Worm (Caenorhabditis elegans) whole organism, young adult: ENCODE data around the gene F57B7.2.
"Not testable (repeated sequence)": the region's sequence is repeated elsewhere in the genome, so short reads cannot be mapped to it uniquely, and the experiment has no call there.

Source experiments
- F10E7.11 ChIP-seq: sonication (generic microtip); optimal IDR thresholded peaks from 2 replicates; lab custom pipeline; 2017; ENCODE audit warnings: mild to moderate bottlenecking, missing genetic modification characterization, moderate library complexity, missing compliant biosample characterization
- F22D6.2 ChIP-seq: sonication (generic microtip); optimal IDR thresholded peaks from 2 replicates; lab custom pipeline; 2016; ENCODE audit warnings: mild to moderate bottlenecking, missing genetic modification characterization, missing compliant biosample characterization
- F57C9.4 ChIP-seq: sonication (generic microtip); optimal IDR thresholded peaks from 2 replicates; lab custom pipeline; 2017; ENCODE audit warnings: mild to moderate bottlenecking, missing genetic modification characterization, missing compliant biosample characterization
- K12H6.12 ChIP-seq: fragments of 200-800 bp; sonication (Bioruptor generic); optimal IDR thresholded peaks from 2 replicates; lab custom pipeline; 2018; ENCODE audit warnings: mild to moderate bottlenecking, missing genetic modification characterization, missing compliant biosample characterization
- Y53F4B.3 ChIP-seq: fragments of 200-800 bp; sonication (Bioruptor generic); IDR thresholded peaks from 2 replicates; pipeline ENCODE4 v1.3.6; 2022; ENCODE audit warnings: missing genetic modification reagents, missing genetic modification characterization, missing compliant biosample characterization
- akir-1 ChIP-seq: fragments of 200-800 bp; sonication (Bioruptor generic); optimal IDR thresholded peaks from 2 replicates; lab custom pipeline; 2018; ENCODE audit warnings: mild to moderate bottlenecking, missing genetic modification characterization, moderate library complexity, missing compliant biosample characterization
- atf-7 ChIP-seq: sonication (generic microtip); optimal IDR thresholded peaks from 2 replicates; lab custom pipeline; 2017; ENCODE audit warnings: mild to moderate bottlenecking, missing genetic modification characterization, missing compliant biosample characterization
- attf-5 ChIP-seq: fragments of 200-800 bp; sonication (Bioruptor generic); optimal IDR thresholded peaks from 2 replicates; lab custom pipeline; 2018; ENCODE audit warnings: mild to moderate bottlenecking, missing genetic modification characterization, missing compliant biosample characterization
- bed-1 ChIP-seq: fragments of 200-800 bp; sonication (Bioruptor generic); IDR thresholded peaks from 2 replicates; pipeline ENCODE4 v1.3.6; 2022; ENCODE audit warnings: missing genetic modification reagents, missing genetic modification characterization, missing compliant biosample characterization
- bed-2 ChIP-seq: fragments of 200-800 bp; sonication (Bioruptor generic); IDR thresholded peaks from 2 replicates; pipeline ENCODE4 v1.3.6; 2022; ENCODE audit warnings: missing genetic modification reagents, missing genetic modification characterization, missing compliant biosample characterization
- cebp-1 ChIP-seq, 2 experiments: fragments of 200-800 bp in 1 of 2; sonication (Bioruptor generic) in 1 of 2; sonication (generic microtip) in 1 of 2; IDR thresholded peaks in 1 of 2; optimal IDR thresholded peaks in 1 of 2; 2 replicates each; pipeline versions ENCODE4 v1.3.6 to Lab custom; 2017 to 2022; ENCODE audit warnings: missing compliant biosample characterization in 2 of 2, missing genetic modification characterization in 2 of 2, mild to moderate bottlenecking in 1 of 2, missing genetic modification reagents in 1 of 2, moderate library complexity in 1 of 2
- cebp-2 ChIP-seq: fragments of 200-800 bp; sonication (Bioruptor generic); IDR thresholded peaks from 2 replicates; pipeline ENCODE4 v1.3.6; 2022; ENCODE audit warnings: missing genetic modification characterization, missing compliant biosample characterization
- ceh-27 ChIP-seq: fragments of 200-800 bp; sonication (Bioruptor generic); optimal IDR thresholded peaks from 2 replicates; lab custom pipeline; 2018; ENCODE audit warnings: mild to moderate bottlenecking, missing genetic modification characterization, moderate library complexity, missing compliant biosample characterization
- chd-7 ChIP-seq: sonication (generic microtip); optimal IDR thresholded peaks from 2 replicates; lab custom pipeline; 2016; ENCODE audit warnings: mild to moderate bottlenecking, missing genetic modification characterization, moderate library complexity, missing compliant biosample characterization
- efl-1 ChIP-seq: fragments of 150-350 bp; optimal IDR thresholded peaks from 2 replicates; lab custom pipeline; 2014; ENCODE audit warnings: missing biosample characterization, missing genetic modification reagents, missing genetic modification characterization
- egl-18 ChIP-seq: fragments of 200-800 bp; sonication (Bioruptor generic); IDR thresholded peaks from 2 replicates; pipeline ENCODE4 v1.3.6; 2022; ENCODE audit warnings: missing genetic modification reagents, missing genetic modification characterization, missing compliant biosample characterization
- egl-44 ChIP-seq: fragments of 200-800 bp; sonication (Bioruptor generic); IDR thresholded peaks from 2 replicates; pipeline ENCODE4 v1.3.6; 2022; ENCODE audit warnings: missing genetic modification reagents, missing genetic modification characterization, missing compliant biosample characterization
- ets-4 ChIP-seq: fragments of 200-800 bp; sonication (Bioruptor generic); optimal IDR thresholded peaks from 2 replicates; lab custom pipeline; 2018; ENCODE audit warnings: mild to moderate bottlenecking, missing genetic modification characterization, missing compliant biosample characterization
- hmg-1.2 ChIP-seq: fragments of 200-800 bp; sonication (Bioruptor generic); IDR thresholded peaks from 2 replicates; pipeline ENCODE4 v1.3.6; 2022; ENCODE audit warnings: missing genetic modification reagents, missing genetic modification characterization, missing compliant biosample characterization
- hmg-20 ChIP-seq: fragments of 200-800 bp; sonication (Bioruptor generic); IDR thresholded peaks from 2 replicates; pipeline ENCODE4 v1.3.6; 2022; ENCODE audit warnings: missing genetic modification reagents, missing genetic modification characterization, missing compliant biosample characterization
- hsf-1 ChIP-seq: fragments of 200-800 bp; sonication (Bioruptor generic); IDR thresholded peaks from 2 replicates; pipeline ENCODE4 v1.3.6; 2022; ENCODE audit warnings: missing genetic modification reagents, missing genetic modification characterization, missing compliant biosample characterization
- let-607 ChIP-seq, 2 experiments: fragments of 200-800 bp in 1 of 2; sonication (Bioruptor generic) in 1 of 2; sonication (generic microtip) in 1 of 2; optimal IDR thresholded peaks; 2 replicates each; lab custom pipeline; 2016 to 2018; ENCODE audit warnings: mild to moderate bottlenecking in 2 of 2, missing compliant biosample characterization in 2 of 2, missing genetic modification characterization in 2 of 2, moderate library complexity in 2 of 2, missing genotype in 1 of 2
- lin-26 ChIP-seq: fragments of 200-800 bp; sonication (Bioruptor generic); IDR thresholded peaks from 2 replicates; pipeline ENCODE4 v1.3.6; 2022; ENCODE audit warnings: missing genetic modification reagents, missing genetic modification characterization, missing compliant biosample characterization
- lsl-1 ChIP-seq: fragments of 200-800 bp; sonication (Bioruptor generic); optimal IDR thresholded peaks from 2 replicates; lab custom pipeline; 2018; ENCODE audit warnings: mild to moderate bottlenecking, missing genetic modification characterization, moderate library complexity, missing compliant biosample characterization
- lsy-27 ChIP-seq: sonication (generic microtip); optimal IDR thresholded peaks from 2 replicates; lab custom pipeline; 2017; ENCODE audit warnings: missing genetic modification characterization, mild to moderate bottlenecking, missing compliant biosample characterization, antibody characterized with exemption, missing genotype, borderline replicate concordance; ENCODE audit not compliant: insufficient read depth
- madf-3 ChIP-seq: fragments of 200-800 bp; sonication (Bioruptor generic); IDR thresholded peaks from 2 replicates; pipeline ENCODE4 v1.3.6; 2022; ENCODE audit warnings: missing genetic modification reagents, missing genetic modification characterization, missing compliant biosample characterization
- madf-8 ChIP-seq: fragments of 200-800 bp; sonication (Bioruptor generic); conservative IDR thresholded peaks from 2 replicates; pipeline ENCODE4 v1.3.6; 2022; ENCODE audit warnings: missing genetic modification reagents, missing genetic modification characterization, missing compliant biosample characterization
- pbrm-1 ChIP-seq: fragments of 200-800 bp; sonication (Bioruptor generic); IDR thresholded peaks from 2 replicates; pipeline ENCODE4 v1.3.6; 2022; ENCODE audit warnings: missing genetic modification reagents, missing genetic modification characterization, missing compliant biosample characterization
- repo-1 ChIP-seq: sonication (generic microtip); optimal IDR thresholded peaks from 2 replicates; lab custom pipeline; 2017; ENCODE audit warnings: mild to moderate bottlenecking, missing genetic modification characterization, missing compliant biosample characterization
- unc-62 ChIP-seq: fragments of 150-350 bp; optimal IDR thresholded peaks from 2 replicates; lab custom pipeline; 2014; ENCODE audit warnings: missing biosample characterization, missing genetic modification reagents, missing genetic modification characterization
- zim-3 ChIP-seq: sonication (generic microtip); optimal IDR thresholded peaks from 2 replicates; lab custom pipeline; 2017; ENCODE audit warnings: mild to moderate bottlenecking, missing genetic modification characterization, moderate library complexity, missing compliant biosample characterization
- ztf-22 ChIP-seq: fragments of 200-800 bp; sonication (Bioruptor generic); optimal IDR thresholded peaks from 2 replicates; lab custom pipeline; 2018; ENCODE audit warnings: mild to moderate bottlenecking, missing genetic modification characterization, moderate library complexity, missing compliant biosample characterization
- ztf-26 ChIP-seq: sonication (generic microtip); optimal IDR thresholded peaks from 2 replicates; lab custom pipeline; 2017; ENCODE audit warnings: missing genetic modification characterization, missing compliant biosample characterization
- ztf-28 ChIP-seq: fragments of 200-800 bp; sonication (Bioruptor generic); IDR thresholded peaks from 2 replicates; pipeline ENCODE4 v1.3.6; 2022; ENCODE audit warnings: missing genetic modification reagents, missing genetic modification characterization, missing compliant biosample characterization
- ztf-3 ChIP-seq: fragments of 200-800 bp; sonication (Bioruptor generic); optimal IDR thresholded peaks from 2 replicates; lab custom pipeline; 2018; ENCODE audit warnings: mild to moderate bottlenecking, missing genetic modification characterization, missing compliant biosample characterization

The F57B7.2 gene

DNA sequence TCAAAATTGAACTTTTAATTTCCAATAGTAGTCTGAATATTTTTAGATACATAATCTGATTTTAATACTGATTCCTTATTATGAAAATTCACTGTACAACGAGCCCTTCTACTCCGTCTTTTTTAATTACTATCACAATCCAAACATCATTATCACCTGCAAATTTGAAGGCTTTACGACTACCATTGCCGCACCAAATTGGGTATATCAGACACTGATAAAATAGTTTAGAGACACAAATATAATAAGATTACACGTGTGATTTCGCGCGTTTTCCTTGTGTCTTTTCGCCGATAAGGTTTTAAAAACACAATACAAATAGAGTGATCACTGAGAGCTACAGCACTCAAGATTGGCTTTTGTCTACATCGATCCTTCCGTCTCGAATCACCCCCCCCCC is 40.3 kb downstream of the F57B7.2 start (continued):
- no peak for TF ChIP-seq egl-44 (GFP tag; lab: Robert Waterston, UW)
- TF ChIP-seq let-607 (tag; optimal IDR thresholded peaks at IDR 0.05; lab: Kevin White, UChicago): no peak

- TF ChIP-seq hsf-1 (GFP tag; lab: Robert Waterston, UW) (no peak), ets-4 (GFP tag; lab: Kevin White, UChicago) (no peak), F57C9.4 (tag; lab: Kevin White, UChicago) (no peak), F22D6.2 (tag; lab: Kevin White, UChicago) (no peak), repo-1 (no peak), cebp-2 (GFP tag; lab: Robert Waterston, UW) (no peak), K12H6.12 (tag; lab: Kevin White, UChicago) (no peak)
These were observed 40.8 kb downstream of the F57B7.2 start, which contains the start of gene nas-19 for ce11 chrV:11402610-11403009. Gene nas-19, minus strand, starts transcription at chrV:11402710.

ce11 chrV:11398616-11399015 is 44.8 kb downstream of the F57B7.2 start, which contains the start of gene nas-17:
Gene nas-17, plus strand, starts transcription at chrV:11398916.
- TF ChIP-seq ztf-22 (GFP tag; lab: Kevin White, UChicago) (no peak), F22D6.2 (tag; lab: Kevin White, UChicago) (no peak), lin-26 (GFP tag; lab: Robert Waterston, UW) (no peak), ceh-27 (no peak), madf-3 (GFP tag; lab: Robert Waterston, UW) (no peak), madf-8 (no peak)

ce11 chrV:11396134-11396533 is 47.3 kb downstream of the F57B7.2 start, which contains the start of gene nas-18:
Gene nas-18, plus strand, starts transcription at chrV:11396434.
- not testable (repeated sequence) for TF ChIP-seq efl-1 (GFP tag; lab: Kevin White, UChicago); zim-3; lsy-27 (tag; lab: Kevin White, UChicago)

- TF ChIP-seq atf-7; cebp-1 (GFP tag; IDR thresholded peaks at IDR 0.05; lab: Robert Waterston, UW); cebp-1 (tag; optimal IDR thresholded peaks at IDR 0.05; lab: Kevin White, UChicago); attf-5 (GFP tag; lab: Kevin White, UChicago): not testable (repeated sequence)
These were observed 48.4 kb downstream of the F57B7.2 start, which contains the start of gene K03B8.4 for ce11 chrV:11395024-11395423. Gene K03B8.4, minus strand, starts transcription at chrV:11395124.

DNA sequence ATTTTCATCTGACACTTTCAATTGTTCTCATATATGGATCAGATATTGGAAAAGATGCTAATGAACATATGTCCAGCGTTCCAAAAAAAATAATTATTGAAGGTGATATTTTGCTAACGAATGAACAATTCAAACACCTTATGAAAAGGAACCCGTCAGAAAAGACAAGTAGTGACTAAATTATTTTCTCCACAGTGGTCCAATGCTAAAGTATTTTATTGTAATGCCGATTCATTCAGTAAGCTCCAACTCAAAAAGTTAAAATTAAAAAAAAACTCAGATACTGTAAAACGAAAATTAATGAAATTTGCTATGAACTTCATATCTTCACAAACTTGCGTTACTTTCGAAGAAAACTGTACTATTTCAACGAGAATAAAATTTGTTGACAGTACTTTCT is 51.4 kb downstream of the F57B7.2 start, which contains the start of gene nas-16:
nas-16 (plus strand) TSS at position 301 of the 400 bp plus-strand sequence.
- no peak for TF ChIP-seq bed-2 (GFP tag; lab: Robert Waterston, UW)
- no peak for TF ChIP-seq bed-1
- no peak for TF ChIP-seq hmg-20 (GFP tag; lab: Robert Waterston, UW)
- no peak for TF ChIP-seq lsl-1 (GFP tag; lab: Kevin White, UChicago)
- no peak for TF ChIP-seq chd-7 (tag; lab: Kevin White, UChicago)
- TF ChIP-seq pbrm-1 (GFP tag; lab: Robert Waterston, UW): no peak
- no peak for TF ChIP-seq ztf-26 (tag; lab: Kevin White, UChicago)
- no peak for TF ChIP-seq ceh-27
- TF ChIP-seq ztf-3 (GFP tag; lab: Kevin White, UChicago): no peak
- no peak for TF ChIP-seq F10E7.11 (tag; lab: Kevin White, UChicago)
- TF ChIP-seq Y53F4B.3 (GFP tag; lab: Robert Waterston, UW): no peak
- no peak for TF ChIP-seq hmg-1.2
- no peak for TF ChIP-seq unc-62 (GFP tag; lab: Kevin White, UChicago)
- no peak for TF ChIP-seq akir-1 (GFP tag; lab: Kevin White, UChicago)
- TF ChIP-seq ztf-28 (GFP tag; lab: Robert Waterston, UW): no peak
- no peak for TF ChIP-seq egl-18
